Fruit fly (Drosophila melanogaster) whole organism, embryonic: ENCODE results near the gene Gr61a.

Experiments used
- B-H2 ChIP-seq: fragments of 200-800 bp; sonication (Bioruptor generic); optimal IDR thresholded peaks from 2 replicates; lab custom pipeline; 2018; ENCODE audit warnings: missing biosample characterization, mild to moderate bottlenecking, missing genetic modification characterization
- BEAF-32 ChIP-seq: fragments of 200-800 bp; sonication (Bioruptor generic); optimal IDR thresholded peaks from 3 replicates; lab custom pipeline; 2017; ENCODE audit warnings: missing biosample characterization, missing genetic modification characterization, mild to moderate bottlenecking, moderate library complexity, missing genetic modification reagents
- CG12104 ChIP-seq: fragments of 200-800 bp; sonication (Bioruptor generic); optimal IDR thresholded peaks from 3 replicates; lab custom pipeline; 2016; ENCODE audit warnings: missing biosample characterization, missing genetic modification characterization
- CG12219 ChIP-seq: fragments of 200-800 bp; sonication (Bioruptor generic); optimal IDR thresholded peaks from 3 replicates; lab custom pipeline; 2018; ENCODE audit warnings: missing biosample characterization, mild to moderate bottlenecking, missing genetic modification characterization
- CG12236 ChIP-seq: fragments of 200-800 bp; sonication (Bioruptor generic); optimal IDR thresholded peaks from 2 replicates; lab custom pipeline; 2016; ENCODE audit warnings: missing biosample characterization, missing genetic modification characterization
- CG1233 ChIP-seq: fragments of 200-800 bp; sonication (Bioruptor generic); optimal IDR thresholded peaks from 4 replicates; lab custom pipeline; 2018; ENCODE audit warnings: missing biosample characterization, mild to moderate bottlenecking, missing genetic modification characterization
- CG13287 ChIP-seq: fragments of 200-800 bp; sonication (Bioruptor generic); IDR thresholded peaks from 2 replicates; pipeline ENCODE4 v1.3.6; 2022; ENCODE audit warnings: missing biosample characterization, missing genetic modification characterization; ENCODE audit not compliant: partially characterized antibody
- CG13296 ChIP-seq: fragments of 200-800 bp; sonication (Bioruptor generic); optimal IDR thresholded peaks from 3 replicates; lab custom pipeline; 2018; ENCODE audit warnings: missing biosample characterization, mild to moderate bottlenecking, missing genetic modification characterization
- CG13424 ChIP-seq: fragments of 200-800 bp; sonication (Bioruptor generic); optimal IDR thresholded peaks from 2 replicates; lab custom pipeline; 2019; ENCODE audit warnings: missing biosample characterization, mild to moderate bottlenecking, missing genetic modification characterization, moderate library complexity
- CG2199 ChIP-seq: fragments of 200-800 bp; sonication (Bioruptor generic); IDR thresholded peaks from 3 replicates; pipeline ENCODE4 v1.3.6; 2022; ENCODE audit warnings: missing biosample characterization, missing genetic modification characterization
- CG3065 ChIP-seq: fragments of 200-800 bp; sonication (Bioruptor generic); optimal IDR thresholded peaks from 2 replicates; lab custom pipeline; 2016; ENCODE audit warnings: missing biosample characterization, missing genetic modification characterization
- CG3281 ChIP-seq: fragments of 200-800 bp; sonication (Bioruptor generic); optimal IDR thresholded peaks from 3 replicates; lab custom pipeline; 2017; ENCODE audit warnings: missing biosample characterization, mild to moderate bottlenecking, missing genetic modification characterization
- CG34224 ChIP-seq: fragments of 200-800 bp; sonication (Bioruptor generic); IDR thresholded peaks from 3 replicates; pipeline ENCODE4 v1.3.6; 2022; ENCODE audit warnings: missing biosample characterization, missing genetic modification characterization; ENCODE audit not compliant: partially characterized antibody
- CG34376 ChIP-seq: fragments of 200-800 bp; sonication (Bioruptor generic); optimal IDR thresholded peaks from 2 replicates; lab custom pipeline; 2018; ENCODE audit warnings: missing biosample characterization, mild to moderate bottlenecking, missing genetic modification characterization
- CG42726 ChIP-seq: fragments of 200-800 bp; sonication (Bioruptor generic); IDR thresholded peaks from 2 replicates; pipeline ENCODE4 v1.3.6; 2022; ENCODE audit warnings: missing biosample characterization, missing genetic modification characterization; ENCODE audit not compliant: partially characterized antibody
- CG5180 ChIP-seq: fragments of 200-800 bp; sonication (Bioruptor generic); optimal IDR thresholded peaks from 3 replicates; lab custom pipeline; 2017; ENCODE audit warnings: missing biosample characterization, missing genetic modification characterization, mild to moderate bottlenecking, moderate library complexity, missing genetic modification reagents
- CG6175 ChIP-seq: fragments of 200-800 bp; sonication (Bioruptor generic); IDR thresholded peaks from 3 replicates; pipeline ENCODE4 v1.3.6; 2022; ENCODE audit warnings: missing biosample characterization, missing genetic modification characterization
- CG6683 ChIP-seq: fragments of 200-800 bp; sonication (Bioruptor generic); optimal IDR thresholded peaks from 2 replicates; lab custom pipeline; 2017; ENCODE audit warnings: missing biosample characterization, mild to moderate bottlenecking, missing genetic modification characterization, missing genetic modification reagents
- CG7372 ChIP-seq: fragments of 200-800 bp; sonication (Bioruptor generic); IDR thresholded peaks from 2 replicates; pipeline ENCODE4 v1.3.6; 2022; ENCODE audit warnings: missing biosample characterization, missing genetic modification characterization
- CG8944 ChIP-seq: fragments of 200-800 bp; sonication (Bioruptor generic); optimal IDR thresholded peaks from 3 replicates; lab custom pipeline; 2016; ENCODE audit warnings: missing biosample characterization, missing genetic modification characterization
- CG9437 ChIP-seq: fragments of 200-800 bp; sonication (Bioruptor generic); optimal IDR thresholded peaks from 2 replicates; lab custom pipeline; 2018; ENCODE audit warnings: missing biosample characterization, mild to moderate bottlenecking, missing genetic modification characterization
- Camta ChIP-seq: fragments of 200-800 bp; sonication (Bioruptor generic); optimal IDR thresholded peaks from 2 replicates; lab custom pipeline; 2016; ENCODE audit warnings: missing biosample characterization, missing genetic modification characterization
- D19B ChIP-seq: fragments of 200-800 bp; sonication (Bioruptor generic); optimal IDR thresholded peaks from 2 replicates; lab custom pipeline; 2017; ENCODE audit warnings: missing biosample characterization, mild to moderate bottlenecking, missing genetic modification characterization
- Dip3 ChIP-seq: fragments of 200-800 bp; sonication (Bioruptor generic); optimal IDR thresholded peaks from 3 replicates; lab custom pipeline; 2016; ENCODE audit warnings: missing biosample characterization, missing genetic modification characterization
- Elba2 ChIP-seq: fragments of 200-800 bp; sonication (Bioruptor generic); optimal IDR thresholded peaks from 3 replicates; lab custom pipeline; 2016; ENCODE audit warnings: missing biosample characterization, missing genetic modification characterization
- Gsc ChIP-seq: fragments of 200-800 bp; sonication (Bioruptor generic); IDR thresholded peaks from 2 replicates; pipeline ENCODE4 v1.3.6; 2022; ENCODE audit warnings: missing biosample characterization, missing genetic modification characterization
- HmgZ ChIP-seq: fragments of 200-800 bp; sonication (Bioruptor generic); optimal IDR thresholded peaks from 2 replicates; lab custom pipeline; 2018; ENCODE audit warnings: missing biosample characterization, mild to moderate bottlenecking, missing genetic modification characterization
- Hr3 ChIP-seq: fragments of 200-800 bp; sonication (Bioruptor generic); optimal IDR thresholded peaks from 3 replicates; lab custom pipeline; 2016; ENCODE audit warnings: missing biosample characterization, missing genetic modification characterization
- Lhr ChIP-seq: fragments of 200-800 bp; sonication (Bioruptor generic); optimal IDR thresholded peaks from 3 replicates; lab custom pipeline; 2017; ENCODE audit warnings: mild to moderate bottlenecking, missing biosample characterization, missing genetic modification reagents, missing genetic modification characterization
- Mad ChIP-seq: fragments of 200-800 bp; sonication (Bioruptor generic); optimal IDR thresholded peaks from 2 replicates; lab custom pipeline; 2016; ENCODE audit warnings: missing biosample characterization, missing genetic modification characterization
- Neu2 ChIP-seq: fragments of 200-800 bp; sonication (Bioruptor generic); optimal IDR thresholded peaks from 3 replicates; lab custom pipeline; 2016; ENCODE audit warnings: missing biosample characterization, missing genetic modification characterization, borderline replicate concordance
- Oaz ChIP-seq: fragments of 200-800 bp; sonication (Bioruptor generic); IDR thresholded peaks from 2 replicates; pipeline ENCODE4 v1.3.6; 2022; ENCODE audit warnings: missing biosample characterization, missing genetic modification characterization
- PHDP ChIP-seq: fragments of 200-800 bp; sonication (Bioruptor generic); optimal IDR thresholded peaks from 3 replicates; lab custom pipeline; 2018; ENCODE audit warnings: missing biosample characterization, mild to moderate bottlenecking, missing genetic modification characterization, moderate library complexity
- Ptx1 ChIP-seq: fragments of 200-800 bp; sonication (Bioruptor generic); IDR thresholded peaks from 2 replicates; pipeline ENCODE4 v1.3.6; 2022; ENCODE audit warnings: missing biosample characterization, missing genetic modification characterization
- Sry-δ ChIP-seq: fragments of 200-800 bp; sonication (Bioruptor generic); optimal IDR thresholded peaks from 2 replicates; lab custom pipeline; 2016; ENCODE audit warnings: missing biosample characterization, missing genetic modification characterization
- Taf1 ChIP-seq: fragments of 200-800 bp; sonication (Bioruptor generic); IDR thresholded peaks from 2 replicates; pipeline ENCODE4 v1.3.6; 2022; ENCODE audit warnings: missing biosample characterization, missing genetic modification characterization
- Xrp1 ChIP-seq: fragments of 200-800 bp; sonication (Bioruptor generic); IDR thresholded peaks from 2 replicates; pipeline ENCODE4 v1.3.6; 2022; ENCODE audit warnings: missing biosample characterization, missing genetic modification characterization
- al ChIP-seq: fragments of 200-800 bp; sonication (Bioruptor generic); IDR thresholded peaks from 2 replicates; pipeline ENCODE4 v1.3.6; 2022; ENCODE audit warnings: missing biosample characterization, missing genetic modification characterization
- grn ChIP-seq: fragments of 200-800 bp; sonication (Bioruptor generic); optimal IDR thresholded peaks from 3 replicates; lab custom pipeline; 2017; ENCODE audit warnings: missing biosample characterization, missing genetic modification characterization
- gro ChIP-seq: fragments of 200-800 bp; sonication (Bioruptor generic); optimal IDR thresholded peaks from 2 replicates; lab custom pipeline; 2016; ENCODE audit warnings: missing biosample characterization, missing genetic modification characterization
- insv ChIP-seq, 2 experiments: fragments of 200-800 bp; sonication (Bioruptor generic); optimal IDR thresholded peaks; 3 replicates each; lab custom pipeline; 2016 to 2018; ENCODE audit warnings: missing biosample characterization in 2 of 2, missing genetic modification characterization in 2 of 2
- inv ChIP-seq: fragments of 200-800 bp; sonication (Bioruptor generic); IDR thresholded peaks from 2 replicates; pipeline ENCODE4 v1.3.6; 2022; ENCODE audit warnings: missing biosample characterization, missing genetic modification characterization; ENCODE audit not compliant: partially characterized antibody
- lmd ChIP-seq: fragments of 200-800 bp; sonication (Bioruptor generic); IDR thresholded peaks from 2 replicates; pipeline ENCODE4 v1.3.6; 2022; ENCODE audit warnings: missing biosample characterization, missing genetic modification characterization
- mirr ChIP-seq: fragments of 200-800 bp; sonication (Bioruptor generic); optimal IDR thresholded peaks from 3 replicates; lab custom pipeline; 2018; ENCODE audit warnings: missing biosample characterization, mild to moderate bottlenecking, missing genetic modification characterization
- sc ChIP-seq, 3 experiments: fragments of >200 bp in 2 of 3; fragments of 200-800 bp in 1 of 3; sonication (Bioruptor generic) in 1 of 3; optimal IDR thresholded peaks; 2 replicates in 2 of 3; 3 replicates in 1 of 3; lab custom pipeline; 2017; ENCODE audit warnings: mild to moderate bottlenecking in 1 of 3, missing biosample characterization in 1 of 3, missing genetic modification characterization in 1 of 3, missing genetic modification reagents in 1 of 3
- sna ChIP-seq: fragments of 200-800 bp; sonication (Bioruptor generic); IDR thresholded peaks from 2 replicates; pipeline ENCODE4 v1.3.6; 2022; ENCODE audit warnings: missing biosample characterization, missing genetic modification characterization; ENCODE audit not compliant: partially characterized antibody
- sqz ChIP-seq: fragments of 200-800 bp; sonication (Bioruptor generic); optimal IDR thresholded peaks from 3 replicates; lab custom pipeline; 2018; ENCODE audit warnings: missing biosample characterization, mild to moderate bottlenecking, missing genetic modification characterization
- unc-4 ChIP-seq: fragments of 200-800 bp; sonication (Bioruptor generic); IDR thresholded peaks from 2 replicates; pipeline ENCODE4 v1.3.6; 2022; ENCODE audit warnings: missing biosample characterization, missing genetic modification characterization; ENCODE audit not compliant: partially characterized antibody
- vnd ChIP-seq: fragments of 200-800 bp; sonication (Bioruptor generic); IDR thresholded peaks from 3 replicates; pipeline ENCODE4 v1.3.6; 2022; ENCODE audit warnings: missing biosample characterization, missing genetic modification characterization; ENCODE audit not compliant: partially characterized antibody

Gene Gr61a

dm6 chr3L:851061-851460 is 9.8 kb downstream of the Gr61a start, which contains the start of gene Dci (continued):
- no peak for TF ChIP-seq CG12219
- TF ChIP-seq D19B, result no peak
- TF ChIP-seq CG9437 (GFP tag; lab: Kevin White, UChicago), result peak; percentile 19
- peak; percentile 59 for TF ChIP-seq Oaz (GFP tag; lab: Robert Waterston, UW)
- TF ChIP-seq vnd (GFP tag; lab: Robert Waterston, UW), result peak; percentile 74
- TF ChIP-seq CG5180 (GFP tag; lab: Kevin White, UChicago), result no peak
- TF ChIP-seq Dip3 (GFP tag; lab: Kevin White, UChicago), result peak; percentile 68
- TF ChIP-seq CG34224 (GFP tag; lab: Robert Waterston, UW), result peak; percentile 89
- peak; percentile 41 for TF ChIP-seq CG3281 (GFP tag; lab: Kevin White, UChicago)
- TF ChIP-seq Lhr (GFP tag; lab: Kevin White, UChicago), result peak; percentile 27
- no peak for TF ChIP-seq CG6175 (GFP tag; lab: Robert Waterston, UW)
- peak; percentile 68 for TF ChIP-seq CG13424 (tag; lab: Kevin White, UChicago)
- peak; percentile 76 for TF ChIP-seq Hr3
- no peak for TF ChIP-seq CG34376 (GFP tag; lab: Kevin White, UChicago)
- TF ChIP-seq inv (GFP tag; lab: Robert Waterston, UW), result peak; percentile 80
- TF ChIP-seq grn (GFP tag; lab: Kevin White, UChicago), result no peak
- 0 out of 3 replicates have a peak, but pooled peaks have one; percentile 73 for TF ChIP-seq CG2199 (GFP tag; lab: Robert Waterston, UW)
- TF ChIP-seq Camta (GFP tag; lab: Kevin White, UChicago), result peak; percentile 73
- TF ChIP-seq CG12104 (GFP tag; lab: Kevin White, UChicago), result peak; percentile 48
- no peak for TF ChIP-seq CG12236 (GFP tag; lab: Kevin White, UChicago)
- TF ChIP-seq insv (GFP tag; optimal IDR thresholded peaks at IDR 0.05; lab: Kevin White, UChicago), result peak in 1 of 2 experiments; percentile 64
- TF ChIP-seq Sry-δ, result peak; percentile 74
- peak; percentile 61 for TF ChIP-seq CG7372 (GFP tag; lab: Robert Waterston, UW)
- peak; percentile 52 for TF ChIP-seq Neu2 (GFP tag; lab: Kevin White, UChicago)
- TF ChIP-seq CG6683 (GFP tag; lab: Kevin White, UChicago), result no peak
- peak; percentile 91 for TF ChIP-seq CG13287 (GFP tag; lab: Robert Waterston, UW)
- TF ChIP-seq CG42726, result peak; percentile 48; the same call in 1 of the 2 replicates
- peak; percentile 88 for TF ChIP-seq BEAF-32 (GFP tag; lab: Kevin White, UChicago)
- TF ChIP-seq Taf1 (GFP tag; lab: Robert Waterston, UW), result peak; percentile 50; the same call in 1 of the 2 replicates
- TF ChIP-seq PHDP, result no peak
- peak; percentile 75 for TF ChIP-seq al (GFP tag; lab: Robert Waterston, UW)
- peak; percentile 82 for TF ChIP-seq unc-4 (GFP tag; lab: Robert Waterston, UW)
- TF ChIP-seq B-H2 (GFP tag; lab: Kevin White, UChicago), result no peak
- peak; percentile 46; the same call in 1 of the 2 replicates for TF ChIP-seq lmd (GFP tag; lab: Robert Waterston, UW)
- TF ChIP-seq Gsc (GFP tag; lab: Robert Waterston, UW), result no peak
- TF ChIP-seq mirr (GFP tag; lab: Kevin White, UChicago), result no peak
- no peak for TF ChIP-seq CG1233
- no peak for TF ChIP-seq sc (optimal IDR thresholded peaks at IDR 0.05; lab: Kevin White, UChicago)
- TF ChIP-seq sc (GFP tag; optimal IDR thresholded peaks at IDR 0.05; lab: Kevin White, UChicago), result peak; percentile 26
- TF ChIP-seq CG13296 (GFP tag; lab: Kevin White, UChicago), result no peak
- TF ChIP-seq gro (GFP tag; lab: Kevin White, UChicago), result no peak
- TF ChIP-seq Ptx1 (GFP tag; lab: Robert Waterston, UW), result peak; percentile 80
- TF ChIP-seq sna (GFP tag; lab: Robert Waterston, UW), result peak; percentile 84
- no peak for TF ChIP-seq CG3065
- TF ChIP-seq CG8944 (GFP tag; lab: Kevin White, UChicago), result peak; percentile 54
- TF ChIP-seq sqz (GFP tag; lab: Kevin White, UChicago), result no peak
- peak; percentile 78 for TF ChIP-seq Xrp1 (GFP tag; lab: Robert Waterston, UW)
- TF ChIP-seq Mad (GFP tag; lab: Kevin White, UChicago), result peak; percentile 29
- peak; percentile 77 for TF ChIP-seq HmgZ
- TF ChIP-seq Elba2 (GFP tag; lab: Kevin White, UChicago), result peak; percentile 26
